Worm (Caenorhabditis elegans): ENCODE measurements around the gene ins-1.

ce11 chrIV:10443510-10443909 lies 7.0 kb downstream of the ins-1 start, which contains the start of gene F13B12.7:
- TF ChIP-seq nhr-10 (tag; optimal IDR thresholded peaks at IDR 0.05) (no peak), zag-1 (tag; optimal IDR thresholded peaks at IDR 0.05) (no peak), alr-1 (tag; optimal IDR thresholded peaks at IDR 0.05) (no peak), ZK546.5 (tag; optimal IDR thresholded peaks at IDR 0.05) (no peak), nhr-6 (tag; optimal IDR thresholded peaks at IDR 0.05) (no peak), blmp-1 (tag; optimal IDR thresholded peaks at IDR 0.05; ENCODE audit: insufficient read depth) (no peak), R02D3.7 (tag; optimal IDR thresholded peaks at IDR 0.05) (no peak)
